Worm (Caenorhabditis elegans) whole organism, midembryonic: ENCODE data around the gene gad-1.

Experiments used
- T22C8.4 ChIP-seq: fragments of 200-800 bp; sonication (Bioruptor generic); IDR thresholded peaks from 2 replicates; pipeline ENCODE4 v1.3.6; 2022; ENCODE audit warnings: missing genetic modification characterization, missing compliant biosample characterization
- cog-1 ChIP-seq: sonication (generic microtip); optimal IDR thresholded peaks from 2 replicates; lab custom pipeline; 2016; ENCODE audit warnings: missing genetic modification characterization, missing compliant biosample characterization
- flt-1 ChIP-seq: fragments of 200-800 bp; sonication (Bioruptor generic); IDR thresholded peaks from 2 replicates; pipeline ENCODE4 v1.3.6; 2022; ENCODE audit warnings: missing genetic modification characterization, missing compliant biosample characterization
- klf-2 ChIP-seq: fragments of 200-800 bp; sonication (Bioruptor generic); conservative IDR thresholded peaks from 2 replicates; pipeline ENCODE4 v1.3.6; 2022; ENCODE audit warnings: missing genetic modification reagents, missing genetic modification characterization, missing compliant biosample characterization
- med-1 ChIP-seq: sonication (generic microtip); optimal IDR thresholded peaks from 2 replicates; lab custom pipeline; 2017; ENCODE audit warnings: missing genetic modification characterization, mild to moderate bottlenecking, missing compliant biosample characterization, antibody characterized with exemption, missing genetic modification reagents; ENCODE audit not compliant: insufficient read depth
- ref-1 ChIP-seq: fragments of 200-800 bp; sonication (Bioruptor generic); conservative IDR thresholded peaks from 2 replicates; pipeline ENCODE4 v1.3.6; 2022; ENCODE audit warnings: missing genetic modification reagents, missing genetic modification characterization, missing compliant biosample characterization
- tab-1 ChIP-seq: fragments of 200-800 bp; sonication (Bioruptor generic); IDR thresholded peaks from 2 replicates; pipeline ENCODE4 v1.3.6; 2022; ENCODE audit warnings: missing genetic modification characterization, missing compliant biosample characterization
- ztf-23 ChIP-seq: fragments of 200-800 bp; sonication (Bioruptor generic); IDR thresholded peaks from 2 replicates; pipeline ENCODE4 v1.3.6; 2022; ENCODE audit warnings: missing genetic modification reagents, missing genetic modification characterization, missing compliant biosample characterization
- ztf-29 ChIP-seq: fragments of 200-800 bp; sonication (Bioruptor generic); IDR thresholded peaks from 2 replicates; pipeline ENCODE4 v1.3.6; 2022; ENCODE audit warnings: missing genetic modification reagents, missing genetic modification characterization, missing compliant biosample characterization

Gene gad-1

DNA sequence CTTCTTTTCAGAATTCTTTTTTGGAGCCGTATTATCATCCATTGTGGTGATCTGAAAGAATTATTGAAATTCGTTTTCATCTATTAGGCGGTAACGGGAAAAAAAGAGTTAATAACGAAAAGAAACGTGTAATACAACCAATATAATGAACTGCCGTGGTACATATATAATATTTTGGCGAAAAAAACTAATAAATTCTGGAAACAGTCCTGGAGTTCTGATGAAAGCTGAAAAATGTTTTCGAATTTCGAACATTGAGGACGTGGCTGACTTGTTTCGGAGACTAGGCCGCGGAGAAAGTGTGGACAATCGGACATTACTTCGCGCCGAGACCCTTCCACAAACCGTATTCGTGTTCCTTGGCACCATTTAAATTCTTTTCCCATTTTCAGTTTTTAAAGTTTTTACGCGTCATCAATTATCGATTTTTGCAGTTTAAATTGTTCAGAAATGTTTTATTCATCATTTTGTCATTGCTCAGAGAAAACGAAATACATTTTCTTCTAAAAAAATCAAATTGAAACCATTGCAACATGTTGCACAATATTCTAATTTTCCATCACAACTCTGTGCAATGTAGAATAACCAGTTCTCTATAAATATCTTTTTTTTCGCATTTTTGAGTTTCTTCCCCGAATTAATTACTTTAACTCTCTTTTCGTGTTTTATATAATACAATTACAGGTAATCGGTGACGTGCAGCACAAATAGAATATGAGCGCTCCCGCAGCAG lies at the start of gene gad-1, which contains the start of gene erfa-1:
Gene gad-1, minus strand, starts transcription at position 51 of the 733 bp plus-strand sequence.
Gene erfa-1, plus strand, starts transcription at position 683 of the 733 bp plus-strand sequence.
- TF ChIP-seq ztf-23 (no peak), ref-1 (no peak), T22C8.4 (peak; percentile 6; the same call in 1 of the 2 replicates), ztf-29 (GFP tag; lab: Robert Waterston, UW) (no peak)

- TF ChIP-seq ztf-23 = no peak
- TF ChIP-seq med-1 (GFP tag; lab: Kevin White, UChicago) = no peak
- no peak for TF ChIP-seq T22C8.4
- no peak for TF ChIP-seq flt-1
- no peak for TF ChIP-seq cog-1 (tag; lab: Kevin White, UChicago)
- no peak for TF ChIP-seq tab-1
- TF ChIP-seq ztf-29 (GFP tag; lab: Robert Waterston, UW) = no peak
- no peak for TF ChIP-seq klf-2 (GFP tag; lab: Robert Waterston, UW)
- TF ChIP-seq ref-1 = no peak
These were observed 42.7 kb upstream of the gad-1 start for ce11 chrV:6476026-6476425.

DNA sequence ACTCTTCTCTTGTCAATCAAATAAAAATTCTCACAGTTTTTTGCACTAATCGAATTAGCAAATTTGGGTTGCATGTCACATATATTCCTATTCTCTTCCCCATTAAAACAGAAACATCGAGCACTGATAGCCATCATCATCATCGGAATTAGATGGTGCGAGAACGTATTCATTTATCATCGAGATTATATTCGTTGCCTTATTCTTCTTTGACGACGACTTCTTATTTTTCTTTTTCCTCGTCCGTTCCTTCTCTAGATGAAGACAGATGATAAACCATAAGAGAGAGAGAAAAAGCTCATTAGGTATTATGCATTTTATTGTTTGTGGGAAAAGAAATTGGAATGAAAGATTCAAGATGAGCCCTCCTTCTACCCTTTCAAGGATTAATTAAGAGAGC lies 37.9 kb upstream of the gad-1 start:
- TF ChIP-seq ztf-23 (no peak), ztf-29 (GFP tag; lab: Robert Waterston, UW) (no peak), tab-1 (no peak), ref-1 (no peak), klf-2 (GFP tag; lab: Robert Waterston, UW) (no peak), cog-1 (tag; lab: Kevin White, UChicago) (no peak), med-1 (GFP tag; lab: Kevin White, UChicago) (no peak), T22C8.4 (no peak)

ce11 chrV:6467676-6468075 lies 34.4 kb upstream of the gad-1 start:
- TF ChIP-seq ztf-23 = no peak
- no peak for TF ChIP-seq ztf-29 (GFP tag; lab: Robert Waterston, UW)
- no peak for TF ChIP-seq tab-1
- TF ChIP-seq flt-1 = no peak
- TF ChIP-seq klf-2 (GFP tag; lab: Robert Waterston, UW) = no peak
- TF ChIP-seq ref-1 = no peak
- TF ChIP-seq cog-1 (tag; lab: Kevin White, UChicago) = no peak
- no peak for TF ChIP-seq med-1 (GFP tag; lab: Kevin White, UChicago)
- TF ChIP-seq T22C8.4 = no peak

ce11 chrV:6464765-6465164 lies 31.5 kb upstream of the gad-1 start, which contains the start of gene unc-83:
TSS of gene unc-83 (plus strand) at chrV:6465065.
- TF ChIP-seq ref-1 (no peak), tab-1 (no peak), med-1 (GFP tag; lab: Kevin White, UChicago) (no peak), ztf-23 (no peak), flt-1 (no peak), T22C8.4 (no peak), cog-1 (tag; lab: Kevin White, UChicago) (no peak), ztf-29 (GFP tag; lab: Robert Waterston, UW) (no peak), klf-2 (GFP tag; lab: Robert Waterston, UW) (no peak)

DNA sequence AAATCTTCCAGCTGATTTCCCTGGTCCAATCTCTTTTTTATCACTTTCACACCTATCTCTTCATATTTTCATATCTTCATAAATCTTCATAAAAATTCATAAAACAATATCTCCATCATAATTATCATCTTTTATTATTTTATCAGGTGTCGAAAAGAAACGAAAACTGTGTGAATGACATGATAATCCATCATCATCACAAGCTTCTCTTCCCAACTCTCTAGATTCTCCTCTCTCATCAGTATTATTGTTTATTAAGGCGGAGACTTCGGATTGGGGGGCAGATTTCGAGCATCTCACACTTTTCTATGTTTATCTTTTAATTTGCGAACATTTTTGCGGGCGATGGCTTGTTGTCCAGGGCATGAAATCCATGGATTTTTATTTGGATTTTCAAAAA lies 30.9 kb upstream of the gad-1 start:
- TF ChIP-seq klf-2 (GFP tag; lab: Robert Waterston, UW) (no peak), ref-1 (no peak), T22C8.4 (no peak), flt-1 (no peak), ztf-29 (GFP tag; lab: Robert Waterston, UW) (no peak), ztf-23 (no peak)

DNA sequence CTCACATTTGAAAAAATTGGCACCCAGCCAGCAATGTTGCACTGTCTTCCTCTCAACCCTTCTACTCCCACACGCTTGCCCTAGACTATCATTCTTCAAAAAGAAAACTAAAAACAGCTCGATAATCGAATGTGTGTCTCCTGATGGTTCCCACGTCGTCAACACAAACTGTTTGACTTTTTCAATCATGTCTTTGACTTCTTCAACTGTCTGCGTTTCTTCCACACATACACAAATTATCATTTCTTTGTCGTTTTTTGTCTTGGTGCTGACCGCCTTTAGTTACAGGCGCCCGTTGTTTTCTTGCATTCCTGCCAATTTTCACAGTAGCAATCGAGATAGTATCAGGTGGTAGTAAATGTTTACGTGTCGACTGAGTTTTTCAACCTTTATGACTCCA lies 29.3 kb upstream of the gad-1 start:
- TF ChIP-seq flt-1 (no peak), klf-2 (GFP tag; lab: Robert Waterston, UW) (no peak), ztf-23 (no peak), ztf-29 (GFP tag; lab: Robert Waterston, UW) (no peak), tab-1 (no peak), T22C8.4 (no peak), cog-1 (tag; lab: Kevin White, UChicago) (no peak), med-1 (GFP tag; lab: Kevin White, UChicago) (no peak), ref-1 (no peak)

- TF ChIP-seq T22C8.4 (no peak), cog-1 (tag; lab: Kevin White, UChicago) (no peak), flt-1 (no peak), tab-1 (no peak), ztf-29 (GFP tag; lab: Robert Waterston, UW) (no peak), ref-1 (no peak), ztf-23 (no peak), klf-2 (GFP tag; lab: Robert Waterston, UW) (no peak), med-1 (GFP tag; lab: Kevin White, UChicago) (no peak)
These were observed 28.0 kb upstream of the gad-1 start for ce11 chrV:6461250-6461649.

- no peak for TF ChIP-seq ztf-29 (GFP tag; lab: Robert Waterston, UW)
- no peak for TF ChIP-seq flt-1
- TF ChIP-seq med-1 (GFP tag; lab: Kevin White, UChicago) = no peak
- TF ChIP-seq T22C8.4 = no peak
- no peak for TF ChIP-seq tab-1
- no peak for TF ChIP-seq klf-2 (GFP tag; lab: Robert Waterston, UW)
- TF ChIP-seq ref-1 = no peak
- no peak for TF ChIP-seq cog-1 (tag; lab: Kevin White, UChicago)
- no peak for TF ChIP-seq ztf-23
These were observed 25.2 kb upstream of the gad-1 start for ce11 chrV:6458302-6458998.

DNA sequence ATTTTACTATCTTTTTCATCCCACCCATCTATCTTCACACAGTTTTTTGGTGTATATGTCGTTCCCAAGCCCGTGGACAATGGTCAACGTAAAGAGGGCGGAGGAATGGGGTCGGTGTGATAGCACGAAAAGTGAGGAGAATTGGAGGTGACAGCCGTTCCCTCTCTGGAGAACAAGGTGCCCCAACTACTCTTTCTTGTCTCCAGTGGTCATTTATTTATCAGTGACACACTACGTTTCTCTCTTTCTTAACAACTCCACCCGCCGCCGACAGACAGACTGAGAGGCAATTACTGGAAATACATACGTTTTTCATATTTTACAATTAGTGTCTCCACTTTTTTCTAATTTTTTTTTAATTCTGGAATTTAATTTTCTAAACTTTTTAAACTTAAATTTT lies 23.6 kb upstream of the gad-1 start:
- TF ChIP-seq ztf-29 (GFP tag; lab: Robert Waterston, UW) = no peak
- no peak for TF ChIP-seq ref-1
- no peak for TF ChIP-seq cog-1 (tag; lab: Kevin White, UChicago)
- no peak for TF ChIP-seq T22C8.4
- no peak for TF ChIP-seq med-1 (GFP tag; lab: Kevin White, UChicago)
- no peak for TF ChIP-seq tab-1
- TF ChIP-seq flt-1 = no peak
- no peak for TF ChIP-seq klf-2 (GFP tag; lab: Robert Waterston, UW)
- TF ChIP-seq ztf-23 = no peak
